Fruit fly (Drosophila melanogaster) whole organism: ENCODE results near the gene CG4957.

ENCODE experiments used
- CG8478 ChIP-seq: fragments of >200 bp; optimal IDR thresholded peaks from 2 replicates; lab custom pipeline; 2018; ENCODE audit warnings: inconsistent platforms
- Dll ChIP-seq: fragments of >200 bp; optimal IDR thresholded peaks from 2 replicates; lab custom pipeline; 2017
- EcR ChIP-seq, 2 experiments: fragments of >200 bp; optimal IDR thresholded peaks; 2 replicates each; lab custom pipeline; 2017; ENCODE audit warnings: missing biosample characterization in 2 of 2, missing genetic modification characterization in 2 of 2, missing genetic modification reagents in 2 of 2
- pan ChIP-seq: fragments of >200 bp; optimal IDR thresholded peaks from 2 replicates; lab custom pipeline; 2017
- psq ChIP-seq: fragments of >200 bp; optimal IDR thresholded peaks from 2 replicates; lab custom pipeline; 2017
- usp ChIP-seq: fragments of >200 bp; optimal IDR thresholded peaks from 2 replicates; lab custom pipeline; 2017; ENCODE audit warnings: missing biosample characterization, missing genetic modification characterization, mixed read lengths

CG4957 gene

DNA sequence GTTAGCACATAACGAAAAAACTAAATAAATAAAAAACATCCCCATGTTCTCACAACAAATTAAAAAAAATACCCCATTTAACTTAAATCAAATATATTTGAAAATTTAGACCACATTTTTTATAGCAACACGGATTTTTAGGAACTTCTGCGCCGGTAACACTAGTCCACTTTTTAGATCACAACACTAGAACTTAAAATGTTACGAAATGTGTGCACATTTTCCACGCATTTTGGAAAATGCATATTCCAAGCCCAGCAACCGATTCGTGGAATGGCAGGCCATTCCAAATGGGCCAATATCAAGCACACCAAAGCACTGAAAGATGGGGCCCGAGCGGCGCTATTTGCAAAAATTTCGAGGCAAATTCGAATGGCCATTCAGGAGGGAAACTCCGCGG is at the start of gene CG4957:
Gene CG4957 (plus strand): TSS at position 185 of the 400 bp plus-strand sequence.
- TF ChIP-seq EcR (GFP tag; optimal IDR thresholded peaks at IDR 0.05; lab: Kevin White, UChicago) (no peak), psq (lab: Kevin White, UChicago) (no peak), CG8478 (no peak), pan (no peak), usp (GFP tag; lab: Kevin White, UChicago) (no peak), Dll (no peak)

- no peak for TF ChIP-seq psq (lab: Kevin White, UChicago)
- TF ChIP-seq usp (GFP tag; lab: Kevin White, UChicago), result no peak
- TF ChIP-seq pan, result no peak
- TF ChIP-seq CG8478, result no peak
- TF ChIP-seq Dll, result no peak
- TF ChIP-seq EcR (GFP tag; optimal IDR thresholded peaks at IDR 0.05; lab: Kevin White, UChicago), result no peak
Measured at dm6 chr2L:10220010-10220409, 48.7 kb upstream of the CG4957 start.

- TF ChIP-seq psq (lab: Kevin White, UChicago) (no peak), pan (no peak), EcR (GFP tag; optimal IDR thresholded peaks at IDR 0.05; lab: Kevin White, UChicago) (no peak), CG8478 (no peak), Dll (no peak), usp (GFP tag; lab: Kevin White, UChicago) (no peak)
Measured at dm6 chr2L:10220501-10221386, 47.9 kb upstream of the CG4957 start, which contains the start of the genes Npc1a and Prosalpha6. Gene Npc1a (minus strand): TSS chr2L:10221216. Gene Prosalpha6 (plus strand): TSS chr2L:10221351.

DNA sequence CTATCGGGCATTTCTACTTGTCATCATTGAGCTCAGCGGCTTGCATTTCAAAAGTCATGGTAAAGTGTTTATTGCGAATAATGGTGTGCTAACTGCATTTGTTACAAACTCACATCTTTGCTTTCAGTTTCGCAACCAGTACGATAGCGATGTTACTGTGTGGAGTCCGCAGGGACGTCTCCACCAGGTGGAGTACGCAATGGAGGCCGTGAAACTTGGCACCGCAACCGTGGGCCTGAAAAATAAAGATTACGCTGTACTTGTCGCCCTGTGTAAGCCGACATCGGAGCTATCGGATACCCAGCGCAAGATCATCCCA is 47.3 kb upstream of the CG4957 start:
- TF ChIP-seq usp (GFP tag; lab: Kevin White, UChicago), result no peak
- no peak for TF ChIP-seq Dll
- TF ChIP-seq pan, result no peak
- no peak for TF ChIP-seq psq (lab: Kevin White, UChicago)
- TF ChIP-seq EcR (GFP tag; optimal IDR thresholded peaks at IDR 0.05; lab: Kevin White, UChicago), result no peak
- no peak for TF ChIP-seq CG8478

DNA sequence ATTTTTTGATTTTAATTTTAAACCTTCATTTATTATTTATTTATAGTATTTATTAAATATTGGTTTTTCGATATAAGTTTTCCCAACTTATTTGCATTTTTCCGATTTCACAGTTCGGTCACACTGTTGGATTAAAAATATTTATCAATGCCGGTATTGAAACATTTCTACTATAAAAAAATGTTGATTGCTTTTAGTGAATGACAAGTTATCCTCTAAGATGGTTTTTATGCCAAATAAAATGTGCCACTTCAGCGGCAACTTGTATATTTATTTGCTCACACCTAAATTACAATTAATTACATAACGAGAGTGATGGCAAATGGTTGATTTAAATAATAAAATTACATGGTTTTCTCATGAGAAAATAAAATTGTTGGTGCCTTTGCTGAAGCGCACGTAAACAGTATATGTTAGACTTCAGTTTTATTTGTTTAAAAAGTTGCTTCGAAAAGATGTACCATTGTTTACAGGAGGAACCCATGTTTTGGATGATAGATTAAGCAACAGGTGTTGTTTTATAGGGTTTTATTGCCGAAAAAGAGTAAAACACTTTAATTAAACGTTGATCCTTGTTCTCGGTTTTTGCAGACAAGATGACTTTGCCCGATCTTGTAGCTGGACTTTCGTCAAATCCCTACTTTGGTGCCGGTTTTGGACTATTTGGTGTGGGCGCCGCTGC is 46.0 kb upstream of the CG4957 start, which contains the start of gene Bcs1:
Gene Bcs1 (plus strand): TSS at position 108 of the 682 bp plus-strand sequence.
- TF ChIP-seq Dll (no peak), usp (GFP tag; lab: Kevin White, UChicago) (no peak), psq (lab: Kevin White, UChicago) (no peak), EcR (GFP tag; optimal IDR thresholded peaks at IDR 0.05; lab: Kevin White, UChicago) (no peak), CG8478 (no peak), pan (no peak)

DNA sequence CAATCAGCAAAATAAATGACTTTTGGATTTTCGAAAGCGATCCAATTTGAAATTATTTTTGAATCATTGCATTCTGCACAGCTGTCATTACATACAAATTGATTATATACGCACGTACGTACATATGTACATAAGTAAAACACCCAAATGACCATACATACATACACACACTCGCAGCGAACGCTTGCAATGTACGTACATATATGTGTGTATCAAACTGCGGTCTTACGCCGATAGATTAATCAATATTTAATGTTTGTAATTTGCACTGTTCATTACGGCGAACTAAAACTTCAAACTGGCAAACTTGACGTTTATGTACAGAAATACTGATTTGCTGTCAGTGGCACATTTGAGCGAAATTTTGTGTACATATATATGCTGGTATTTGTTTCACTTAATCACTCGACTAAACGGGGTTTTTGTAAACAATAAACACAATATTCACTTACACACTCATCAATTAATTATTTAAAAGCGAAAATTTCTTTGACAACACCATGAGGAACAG is 42.4 kb upstream of the CG4957 start:
- no peak for TF ChIP-seq EcR (GFP tag; optimal IDR thresholded peaks at IDR 0.05; lab: Kevin White, UChicago)
- TF ChIP-seq usp (GFP tag; lab: Kevin White, UChicago), result no peak
- no peak for TF ChIP-seq pan
- TF ChIP-seq CG8478, result no peak
- TF ChIP-seq Dll, result no peak
- no peak for TF ChIP-seq psq (lab: Kevin White, UChicago)

dm6 chr2L:10226724-10227407 is 41.8 kb upstream of the CG4957 start, which contains the start of gene CG5708:
Gene CG5708 (minus strand): TSS chr2L:10226808.
- TF ChIP-seq psq (lab: Kevin White, UChicago) (no peak), CG8478 (no peak), EcR (GFP tag; optimal IDR thresholded peaks at IDR 0.05; lab: Kevin White, UChicago) (no peak), usp (GFP tag; lab: Kevin White, UChicago) (no peak), Dll (no peak), pan (no peak)

DNA sequence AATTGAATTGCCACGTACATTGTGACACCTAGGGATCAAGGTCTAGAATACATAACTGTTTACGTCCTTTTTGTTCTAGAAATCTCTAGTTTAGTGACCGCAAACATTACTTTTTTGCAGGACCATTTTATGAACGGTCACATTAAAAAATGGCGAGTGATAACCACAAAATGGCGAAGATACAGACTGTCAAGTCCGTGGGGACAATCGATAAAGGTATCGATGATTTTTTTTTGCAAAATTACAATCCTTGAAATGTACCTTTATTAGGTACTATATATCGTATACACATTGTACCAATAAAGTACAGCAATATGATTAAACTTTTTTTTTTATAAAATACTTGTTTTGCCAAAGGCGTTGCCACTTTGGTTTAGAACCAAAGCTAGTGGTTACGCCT is 38.2 kb upstream of the CG4957 start:
- no peak for TF ChIP-seq EcR (GFP tag; optimal IDR thresholded peaks at IDR 0.05; lab: Kevin White, UChicago)
- no peak for TF ChIP-seq psq (lab: Kevin White, UChicago)
- no peak for TF ChIP-seq CG8478

DNA sequence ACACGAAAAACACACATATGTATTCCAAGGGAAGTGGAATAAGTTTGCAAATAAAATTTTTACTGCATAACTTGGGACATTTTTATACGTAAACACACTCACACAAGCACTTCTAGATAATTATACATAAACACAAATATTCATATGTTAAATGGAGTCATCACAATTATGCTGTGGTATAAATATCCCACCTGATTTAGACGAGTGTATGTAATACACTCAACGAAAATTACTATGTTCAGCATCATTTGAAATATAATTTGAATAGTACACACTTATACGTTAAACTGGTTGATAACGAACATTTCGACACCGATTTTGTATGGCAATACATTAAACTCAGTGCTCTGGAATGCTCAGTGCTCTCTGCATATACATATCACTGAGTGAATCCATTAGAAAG is 37.6 kb upstream of the CG4957 start:
- no peak for TF ChIP-seq EcR (GFP tag; optimal IDR thresholded peaks at IDR 0.05; lab: Kevin White, UChicago)
- no peak for TF ChIP-seq usp (GFP tag; lab: Kevin White, UChicago)
- TF ChIP-seq pan, result no peak
- no peak for TF ChIP-seq psq (lab: Kevin White, UChicago)
- no peak for TF ChIP-seq Dll
- no peak for TF ChIP-seq CG8478

dm6 chr2L:10231510-10231909 is 37.2 kb upstream of the CG4957 start, which contains the start of gene ova:
Gene ova (minus strand): TSS chr2L:10231692.
- no peak for TF ChIP-seq CG8478
- no peak for TF ChIP-seq psq (lab: Kevin White, UChicago)
- no peak for TF ChIP-seq EcR (GFP tag; optimal IDR thresholded peaks at IDR 0.05; lab: Kevin White, UChicago)
- no peak for TF ChIP-seq pan
- no peak for TF ChIP-seq usp (GFP tag; lab: Kevin White, UChicago)
- TF ChIP-seq Dll, result no peak

dm6 chr2L:10232152-10232816 is 36.4 kb upstream of the CG4957 start, which contains the start of gene eEF1delta:
Gene eEF1delta (plus strand): TSS chr2L:10232507.
- TF ChIP-seq EcR (GFP tag; optimal IDR thresholded peaks at IDR 0.05; lab: Kevin White, UChicago) (no peak), psq (lab: Kevin White, UChicago) (no peak), usp (GFP tag; lab: Kevin White, UChicago) (no peak), CG8478 (no peak), pan (no peak), Dll (no peak)
